Fruit fly (Drosophila melanogaster) whole organism, embryonic: ENCODE data around the gene Tet.
A peak's percentile ranks its signal among the peaks of the same experiment; 100 is the strongest.

Experiments used
- CG10565 ChIP-seq: fragments of 200-800 bp; sonication (Bioruptor generic); optimal IDR thresholded peaks from 3 replicates; lab custom pipeline; 2016; ENCODE audit warnings: missing biosample characterization, mild to moderate bottlenecking, missing genetic modification characterization
- CG10959 ChIP-seq: fragments of 200-800 bp; sonication (Bioruptor generic); IDR thresholded peaks from 2 replicates; pipeline ENCODE4 v1.3.6; 2022; ENCODE audit warnings: missing biosample characterization, missing genetic modification characterization
- CG12744 ChIP-seq: fragments of 200-800 bp; sonication (Bioruptor generic); optimal IDR thresholded peaks from 2 replicates; lab custom pipeline; 2016; ENCODE audit warnings: missing biosample characterization, missing genetic modification characterization
- CG12769 ChIP-seq: fragments of 200-800 bp; sonication (Bioruptor generic); optimal IDR thresholded peaks from 2 replicates; lab custom pipeline; 2019; ENCODE audit warnings: missing biosample characterization, mild to moderate bottlenecking, missing genetic modification characterization, moderate library complexity
- CG13624 ChIP-seq: fragments of 200-800 bp; sonication (Bioruptor generic); optimal IDR thresholded peaks from 2 replicates; lab custom pipeline; 2016; ENCODE audit warnings: missing biosample characterization, missing genetic modification characterization
- CG13894 ChIP-seq: fragments of 200-800 bp; sonication (Bioruptor generic); optimal IDR thresholded peaks from 3 replicates; lab custom pipeline; 2018; ENCODE audit warnings: missing biosample characterization, mild to moderate bottlenecking, missing genetic modification characterization, moderate library complexity
- CG15601 ChIP-seq: fragments of 200-800 bp; sonication (Bioruptor generic); optimal IDR thresholded peaks from 3 replicates; lab custom pipeline; 2019; ENCODE audit warnings: missing biosample characterization, mild to moderate bottlenecking, missing genetic modification characterization, moderate library complexity
- CG18764 ChIP-seq: fragments of 200-800 bp; sonication (Bioruptor generic); optimal IDR thresholded peaks from 3 replicates; lab custom pipeline; 2016; ENCODE audit warnings: missing biosample characterization, missing genetic modification characterization
- CG2202 ChIP-seq: fragments of 200-800 bp; sonication (Bioruptor generic); optimal IDR thresholded peaks from 2 replicates; lab custom pipeline; 2018; ENCODE audit warnings: missing biosample characterization, mild to moderate bottlenecking, missing genetic modification characterization
- CG31388 ChIP-seq: fragments of 200-800 bp; sonication (Bioruptor generic); optimal IDR thresholded peaks from 2 replicates; lab custom pipeline; 2016; ENCODE audit warnings: missing biosample characterization, missing genetic modification characterization
- CG34376 ChIP-seq: fragments of 200-800 bp; sonication (Bioruptor generic); optimal IDR thresholded peaks from 2 replicates; lab custom pipeline; 2018; ENCODE audit warnings: missing biosample characterization, mild to moderate bottlenecking, missing genetic modification characterization
- CG34422 ChIP-seq: fragments of 200-800 bp; sonication (Bioruptor generic); IDR thresholded peaks from 3 replicates; pipeline ENCODE4 v1.3.6; 2022; ENCODE audit warnings: missing biosample characterization, missing genetic modification characterization
- CG4404 ChIP-seq: fragments of 200-800 bp; sonication (Bioruptor generic); IDR thresholded peaks from 2 replicates; pipeline ENCODE4 v1.3.6; 2022; ENCODE audit warnings: missing biosample characterization, missing genetic modification characterization
- CG4730 ChIP-seq: fragments of 200-800 bp; sonication (Bioruptor generic); IDR thresholded peaks from 2 replicates; pipeline ENCODE4 v1.3.6; 2022; ENCODE audit warnings: missing biosample characterization, missing genetic modification characterization
- CG6654 ChIP-seq: fragments of 200-800 bp; sonication (Bioruptor generic); optimal IDR thresholded peaks from 2 replicates; lab custom pipeline; 2017; ENCODE audit warnings: missing biosample characterization, mild to moderate bottlenecking, missing genetic modification characterization
- CG7271 ChIP-seq: fragments of 200-800 bp; sonication (Bioruptor generic); optimal IDR thresholded peaks from 2 replicates; lab custom pipeline; 2018; ENCODE audit warnings: missing biosample characterization, mild to moderate bottlenecking, missing genetic modification characterization, moderate library complexity
- CG8281 ChIP-seq: fragments of 200-800 bp; sonication (Bioruptor generic); optimal IDR thresholded peaks from 2 replicates; lab custom pipeline; 2018; ENCODE audit warnings: missing biosample characterization, mild to moderate bottlenecking, missing genetic modification characterization, moderate library complexity
- CG9876 ChIP-seq: fragments of 200-800 bp; sonication (Bioruptor generic); optimal IDR thresholded peaks from 2 replicates; lab custom pipeline; 2016; ENCODE audit warnings: missing biosample characterization, missing genetic modification characterization
- Dll ChIP-seq: fragments of 200-800 bp; sonication (Bioruptor generic); IDR thresholded peaks from 4 replicates; pipeline ENCODE4 v1.3.6; 2022; ENCODE audit warnings: missing biosample characterization, missing genetic modification characterization; ENCODE audit not compliant: partially characterized antibody
- HLHmδ ChIP-seq: fragments of 200-800 bp; sonication (Bioruptor generic); optimal IDR thresholded peaks from 2 replicates; lab custom pipeline; 2018; ENCODE audit warnings: missing biosample characterization, mild to moderate bottlenecking, missing genetic modification characterization, moderate library complexity
- Hr78 ChIP-seq, 2 experiments: fragments of 200-800 bp in 1 of 2; fragments of >200 bp in 1 of 2; sonication (Bioruptor generic) in 1 of 2; optimal IDR thresholded peaks; 2 replicates each; lab custom pipeline; 2017 to 2019; ENCODE audit warnings: missing biosample characterization in 2 of 2, missing genetic modification characterization in 2 of 2, mild to moderate bottlenecking in 1 of 2, moderate library complexity in 1 of 2
- Jarid2 ChIP-seq: fragments of 200-800 bp; sonication (Bioruptor generic); optimal IDR thresholded peaks from 3 replicates; lab custom pipeline; 2017; ENCODE audit warnings: mild to moderate bottlenecking, missing biosample characterization, missing genetic modification reagents, missing genetic modification characterization
- Lim3 ChIP-seq: fragments of 200-800 bp; sonication (Bioruptor generic); IDR thresholded peaks from 2 replicates; pipeline ENCODE4 v1.3.6; 2022; ENCODE audit warnings: missing biosample characterization, missing genetic modification characterization
- MESR4 ChIP-seq: fragments of 200-800 bp; sonication (Bioruptor generic); optimal IDR thresholded peaks from 2 replicates; lab custom pipeline; 2018; ENCODE audit warnings: missing biosample characterization, mild to moderate bottlenecking, missing genetic modification characterization, moderate library complexity
- Mes4 ChIP-seq: fragments of 200-800 bp; sonication (Bioruptor generic); optimal IDR thresholded peaks from 2 replicates; lab custom pipeline; 2016; ENCODE audit warnings: missing biosample characterization, missing genetic modification characterization
- Oli ChIP-seq: fragments of 200-800 bp; sonication (Bioruptor generic); optimal IDR thresholded peaks from 2 replicates; lab custom pipeline; 2018; ENCODE audit warnings: missing biosample characterization, mild to moderate bottlenecking, missing genetic modification characterization, moderate library complexity
- Optix ChIP-seq: fragments of 200-800 bp; sonication (Bioruptor generic); IDR thresholded peaks from 3 replicates; pipeline ENCODE4 v1.3.6; 2022; ENCODE audit warnings: missing biosample characterization, missing genetic modification characterization
- Spps ChIP-seq: fragments of 200-800 bp; sonication (Bioruptor generic); optimal IDR thresholded peaks from 2 replicates; lab custom pipeline; 2018; ENCODE audit warnings: missing biosample characterization, mild to moderate bottlenecking, missing genetic modification characterization
- chif ChIP-seq, 2 experiments: fragments of 200-800 bp; sonication (Bioruptor generic); optimal IDR thresholded peaks; 3 replicates each; lab custom pipeline; 2016; ENCODE audit warnings: missing biosample characterization in 2 of 2, missing genetic modification characterization in 2 of 2
- chn ChIP-seq: fragments of 200-800 bp; sonication (Bioruptor generic); optimal IDR thresholded peaks from 2 replicates; lab custom pipeline; 2016; ENCODE audit warnings: missing biosample characterization, missing genetic modification characterization
- dpn ChIP-seq, 2 experiments: fragments of 200-800 bp; sonication (Bioruptor generic); optimal IDR thresholded peaks; 3 replicates each; lab custom pipeline; 2016; ENCODE audit warnings: missing biosample characterization in 2 of 2, missing genetic modification characterization in 2 of 2
- ewg ChIP-seq: fragments of 200-800 bp; sonication (Bioruptor generic); optimal IDR thresholded peaks from 3 replicates; lab custom pipeline; 2017; ENCODE audit warnings: mild to moderate bottlenecking, missing biosample characterization, missing genetic modification reagents, missing genetic modification characterization
- fd3F ChIP-seq: fragments of 200-800 bp; sonication (Bioruptor generic); optimal IDR thresholded peaks from 2 replicates; lab custom pipeline; 2018; ENCODE audit warnings: missing biosample characterization, mild to moderate bottlenecking, missing genetic modification characterization, moderate library complexity
- gce ChIP-seq: fragments of 200-800 bp; sonication (Bioruptor generic); IDR thresholded peaks from 3 replicates; pipeline ENCODE4 v1.3.6; 2022; ENCODE audit warnings: missing biosample characterization, missing genetic modification characterization
- gem ChIP-seq: fragments of 200-800 bp; sonication (Bioruptor generic); optimal IDR thresholded peaks from 2 replicates; lab custom pipeline; 2019; ENCODE audit warnings: missing biosample characterization, mild to moderate bottlenecking, missing genetic modification characterization, moderate library complexity
- gro ChIP-seq: fragments of 200-800 bp; sonication (Bioruptor generic); optimal IDR thresholded peaks from 2 replicates; lab custom pipeline; 2016; ENCODE audit warnings: missing biosample characterization, missing genetic modification characterization
- mirr ChIP-seq: fragments of 200-800 bp; sonication (Bioruptor generic); optimal IDR thresholded peaks from 3 replicates; lab custom pipeline; 2018; ENCODE audit warnings: missing biosample characterization, mild to moderate bottlenecking, missing genetic modification characterization
- org-1 ChIP-seq: fragments of 200-800 bp; sonication (Bioruptor generic); optimal IDR thresholded peaks from 2 replicates; lab custom pipeline; 2017; ENCODE audit warnings: missing biosample characterization, missing genetic modification characterization
- repo ChIP-seq: fragments of 200-800 bp; sonication (Bioruptor generic); optimal IDR thresholded peaks from 2 replicates; lab custom pipeline; 2016; ENCODE audit warnings: missing biosample characterization, missing genetic modification characterization
- sens ChIP-seq: fragments of 200-800 bp; sonication (Bioruptor generic); peaks from one replicate; lab custom pipeline; 2016; ENCODE audit warnings: missing biosample characterization, missing genetic modification characterization
- sim ChIP-seq: fragments of 200-800 bp; sonication (Bioruptor generic); IDR thresholded peaks from 2 replicates; pipeline ENCODE4 v1.3.6; 2022; ENCODE audit warnings: missing biosample characterization, missing genetic modification characterization
- sisA ChIP-seq: fragments of 200-800 bp; sonication (Bioruptor generic); IDR thresholded peaks from 2 replicates; pipeline ENCODE4 v1.3.6; 2022; ENCODE audit warnings: missing biosample characterization, missing genetic modification characterization
- slp2 ChIP-seq: fragments of 200-800 bp; sonication (Bioruptor generic); optimal IDR thresholded peaks from 2 replicates; lab custom pipeline; 2016; ENCODE audit warnings: missing biosample characterization, missing genetic modification characterization
- sqz ChIP-seq: fragments of 200-800 bp; sonication (Bioruptor generic); optimal IDR thresholded peaks from 3 replicates; lab custom pipeline; 2018; ENCODE audit warnings: missing biosample characterization, mild to moderate bottlenecking, missing genetic modification characterization
- vfl ChIP-seq: fragments of 200-800 bp; sonication (Bioruptor generic); optimal IDR thresholded peaks from 2 replicates; lab custom pipeline; 2016; ENCODE audit warnings: missing biosample characterization, missing genetic modification characterization
- vvl ChIP-seq: fragments of 200-800 bp; sonication (Bioruptor generic); IDR thresholded peaks from 2 replicates; pipeline ENCODE4 v1.3.6; 2022; ENCODE audit warnings: missing biosample characterization, missing genetic modification characterization

The Tet gene

dm6 chr3L:2766269-2767088 is 112.5 kb downstream of the Tet start, which contains the start of the genes Mrtf and Non2 (continued):
- TF ChIP-seq sim (GFP tag; lab: Robert Waterston, UW) = no peak
- peak; percentile 13 for TF ChIP-seq repo (GFP tag; lab: Kevin White, UChicago)
- TF ChIP-seq HLHmδ (GFP tag; lab: Kevin White, UChicago) = no peak
- no peak for TF ChIP-seq gro (GFP tag; lab: Kevin White, UChicago)
- peak; percentile 23 for TF ChIP-seq ewg (GFP tag; lab: Kevin White, UChicago)
- TF ChIP-seq CG13894 (tag; lab: Kevin White, UChicago) = peak; percentile 14
- peak; percentile 45 for TF ChIP-seq fd3F
- TF ChIP-seq dpn (GFP tag; optimal IDR thresholded peaks at IDR 0.05; lab: Kevin White, UChicago) = peak; percentile 64 to 70
- no peak for TF ChIP-seq Lim3 (GFP tag; lab: Robert Waterston, UW)
- peak; percentile 25; the same call in 1 of the 3 replicates for TF ChIP-seq CG34422 (GFP tag; lab: Robert Waterston, UW)
- TF ChIP-seq CG4404 (GFP tag; lab: Robert Waterston, UW) = 0 out of 2 replicates have a peak, but pooled peaks have one; percentile 41
- TF ChIP-seq sisA (GFP tag; lab: Robert Waterston, UW) = peak; percentile 57
- peak; percentile 32 for TF ChIP-seq CG15601 (tag; lab: Kevin White, UChicago)
- peak; percentile 48 for TF ChIP-seq CG13624 (GFP tag; lab: Kevin White, UChicago)
- peak; percentile 4 for TF ChIP-seq CG34376 (GFP tag; lab: Kevin White, UChicago)
- no peak for TF ChIP-seq CG10959 (GFP tag; lab: Robert Waterston, UW)
- no peak for TF ChIP-seq sqz (GFP tag; lab: Kevin White, UChicago)
- peak; percentile 75 for TF ChIP-seq gem (tag; lab: Kevin White, UChicago)
- no peak for TF ChIP-seq CG8281
- TF ChIP-seq slp2 (GFP tag; lab: Kevin White, UChicago) = peak; percentile 38
- TF ChIP-seq Spps = peak; percentile 1
- TF ChIP-seq chn (GFP tag; lab: Kevin White, UChicago) = peak; percentile 55
- peak; percentile 48 for TF ChIP-seq Mes4 (GFP tag; lab: Kevin White, UChicago)
- no peak for TF ChIP-seq CG9876 (GFP tag; lab: Kevin White, UChicago)
- TF ChIP-seq CG2202 (tag; lab: Kevin White, UChicago) = no peak
- no peak for TF ChIP-seq mirr
- TF ChIP-seq CG6654 (GFP tag; lab: Kevin White, UChicago) = no peak
- TF ChIP-seq MESR4 (GFP tag; lab: Kevin White, UChicago) = peak; percentile 47
- no peak for TF ChIP-seq org-1
- peak; percentile 16 for TF ChIP-seq CG12744 (GFP tag; lab: Kevin White, UChicago)
- TF ChIP-seq Optix (GFP tag; lab: Robert Waterston, UW) = peak; percentile 23; the same call in 1 of the 3 replicates
- TF ChIP-seq CG10565 = no peak
- TF ChIP-seq CG7271 = no peak
- TF ChIP-seq vvl (GFP tag; lab: Robert Waterston, UW) = peak; percentile 38; the same call in 1 of the 2 replicates
- TF ChIP-seq Oli (tag; lab: Kevin White, UChicago) = peak; percentile 17
- peak; percentile 27 to 53 for TF ChIP-seq chif (GFP tag; optimal IDR thresholded peaks at IDR 0.05; lab: Kevin White, UChicago)
- TF ChIP-seq gce (GFP tag; lab: Robert Waterston, UW) = no peak
- TF ChIP-seq Dll (GFP tag; lab: Robert Waterston, UW) = peak; percentile 86
- TF ChIP-seq CG4730 (GFP tag; lab: Robert Waterston, UW) = 0 out of 2 replicates have a peak, but pooled peaks have one; percentile 17
- no peak for TF ChIP-seq Hr78 (GFP tag; optimal IDR thresholded peaks at IDR 0.05; lab: Kevin White, UChicago)
- peak; percentile 90 for TF ChIP-seq sens (GFP tag; lab: Kevin White, UChicago)
- no peak for TF ChIP-seq CG31388
- peak; percentile 63 for TF ChIP-seq vfl (GFP tag; lab: Kevin White, UChicago)
- no peak for TF ChIP-seq CG12769 (tag; lab: Kevin White, UChicago)
- TF ChIP-seq Jarid2 (GFP tag; lab: Kevin White, UChicago) = no peak
- peak; percentile 47 for TF ChIP-seq CG18764
